Worm (Caenorhabditis elegans) whole organism, L4 larva: ENCODE measurements around the gene ZK1098.12.

ENCODE experiments used
- F44E2.7 ChIP-seq: fragments of 200-800 bp; sonication (Bioruptor generic); IDR thresholded peaks from 2 replicates; pipeline ENCODE4 v2.1.2; 2022; ENCODE audit warnings: missing genetic modification characterization, missing compliant biosample characterization
- Y75B8A.6 ChIP-seq: fragments of 200-800 bp; sonication (Bioruptor generic); IDR thresholded peaks from 2 replicates; pipeline ENCODE4 v1.3.6; 2022; ENCODE audit warnings: missing genetic modification reagents, missing genetic modification characterization, missing compliant biosample characterization
- ZK337.2 ChIP-seq: fragments of 200-800 bp; sonication (Bioruptor generic); IDR thresholded peaks from 2 replicates; pipeline ENCODE4 v1.3.6; 2022; ENCODE audit warnings: missing genetic modification reagents, missing genetic modification characterization, missing compliant biosample characterization
- aha-1 ChIP-seq: fragments of 150-350 bp; peaks from one replicate; lab custom pipeline; 2014; ENCODE audit warnings: missing biosample characterization, missing genetic modification characterization
- ceh-28 ChIP-seq: fragments of 150-350 bp; optimal IDR thresholded peaks from 2 replicates; lab custom pipeline; 2014; ENCODE audit warnings: missing biosample characterization, missing genetic modification reagents, missing genetic modification characterization
- ceh-32 ChIP-seq: sonication (generic microtip); optimal IDR thresholded peaks from 2 replicates; lab custom pipeline; 2016; ENCODE audit warnings: mild to moderate bottlenecking, missing genetic modification characterization, missing compliant biosample characterization; ENCODE audit not compliant: poor library complexity
- cey-2 ChIP-seq: sonication (generic microtip); optimal IDR thresholded peaks from 3 replicates; lab custom pipeline; 2017; ENCODE audit warnings: missing genetic modification characterization, mild to moderate bottlenecking, missing compliant biosample characterization, antibody characterized with exemption, borderline replicate concordance; ENCODE audit not compliant: insufficient read depth
- daf-16 ChIP-seq, 3 experiments: sonication (generic microtip); optimal IDR thresholded peaks; 2 replicates each; lab custom pipeline; 2016 to 2017; ENCODE audit warnings: missing genetic modification characterization in 3 of 3, missing genetic modification reagents in 3 of 3, mild to moderate bottlenecking in 2 of 3, missing compliant biosample characterization in 2 of 3, missing biosample characterization in 1 of 3, moderate library complexity in 1 of 3
- daf-8 ChIP-seq: fragments of 200-800 bp; sonication (Bioruptor generic); IDR thresholded peaks from 2 replicates; pipeline ENCODE4 v1.3.6; 2022; ENCODE audit warnings: missing genetic modification characterization, missing compliant biosample characterization
- dmd-6 ChIP-seq: fragments of 200-800 bp; sonication (Bioruptor generic); IDR thresholded peaks from 2 replicates; pipeline ENCODE4 v1.3.6; 2022; ENCODE audit warnings: missing genetic modification reagents, missing genetic modification characterization, missing compliant biosample characterization
- duxl-1 ChIP-seq: sonication (generic microtip); optimal IDR thresholded peaks from 2 replicates; lab custom pipeline; 2016; ENCODE audit warnings: mild to moderate bottlenecking, missing genetic modification characterization, moderate library complexity, missing compliant biosample characterization; ENCODE audit not compliant: poor library complexity
- dve-1 ChIP-seq: sonication (generic microtip); optimal IDR thresholded peaks from 2 replicates; lab custom pipeline; 2017; ENCODE audit warnings: antibody characterized with exemption, mild to moderate bottlenecking, missing genetic modification characterization, missing compliant biosample characterization; ENCODE audit not compliant: insufficient read depth
- egl-27 ChIP-seq: sonication (generic microtip); optimal IDR thresholded peaks from 3 replicates; lab custom pipeline; 2017; ENCODE audit warnings: missing biosample characterization, missing genetic modification reagents, missing genetic modification characterization
- hif-1 ChIP-seq, 2 experiments: sonication (generic microtip); optimal IDR thresholded peaks; 2 replicates each; lab custom pipeline; 2016 to 2017; ENCODE audit warnings: missing compliant biosample characterization in 2 of 2, missing genetic modification characterization in 2 of 2, missing genetic modification reagents in 2 of 2, missing genotype in 2 of 2, mild to moderate bottlenecking in 1 of 2
- hlh-11 ChIP-seq: fragments of 200-800 bp; sonication (Bioruptor generic); optimal IDR thresholded peaks from 2 replicates; lab custom pipeline; 2018; ENCODE audit warnings: mild to moderate bottlenecking, missing genetic modification characterization, missing compliant biosample characterization
- hlh-30 ChIP-seq: sonication (generic microtip); optimal IDR thresholded peaks from 2 replicates; lab custom pipeline; 2017; ENCODE audit warnings: antibody characterized with exemption, mild to moderate bottlenecking, missing genetic modification characterization, missing compliant biosample characterization; ENCODE audit not compliant: insufficient read depth
- lir-3 ChIP-seq: sonication (generic microtip); optimal IDR thresholded peaks from 2 replicates; lab custom pipeline; 2016; ENCODE audit warnings: mild to moderate bottlenecking, missing genetic modification characterization, missing compliant biosample characterization
- madf-5 ChIP-seq, 2 experiments: fragments of 200-800 bp; sonication (Bioruptor generic); IDR thresholded peaks; 2 replicates each; pipeline ENCODE4 v1.3.6; 2022; ENCODE audit warnings: missing compliant biosample characterization in 2 of 2, missing genetic modification characterization in 2 of 2
- mdt-29 ChIP-seq: fragments of 200-800 bp; sonication (Bioruptor generic); IDR thresholded peaks from 2 replicates; pipeline ENCODE4 v1.3.6; 2022; ENCODE audit warnings: missing genetic modification reagents, missing genetic modification characterization, missing compliant biosample characterization
- mep-1 ChIP-seq: fragments of 150-350 bp; sonication (generic microtip); optimal IDR thresholded peaks from 3 replicates; lab custom pipeline; 2014; ENCODE audit warnings: missing biosample characterization, missing genetic modification characterization
- mxl-3 ChIP-seq: fragments of 200-800 bp; sonication (Bioruptor generic); optimal IDR thresholded peaks from 2 replicates; lab custom pipeline; 2018; ENCODE audit warnings: mild to moderate bottlenecking, missing genetic modification characterization, missing compliant biosample characterization
- nhr-10 ChIP-seq: fragments of 150-350 bp; optimal IDR thresholded peaks from 2 replicates; lab custom pipeline; 2014; ENCODE audit warnings: missing biosample characterization, missing genetic modification characterization
- nhr-11 ChIP-seq: fragments of 150-350 bp; optimal IDR thresholded peaks from 2 replicates; lab custom pipeline; 2014; ENCODE audit warnings: missing biosample characterization, missing genetic modification characterization
- nhr-28 ChIP-seq: fragments of 150-350 bp; optimal IDR thresholded peaks from 2 replicates; lab custom pipeline; 2014; ENCODE audit warnings: missing biosample characterization, missing genetic modification characterization
- nhr-48 ChIP-seq: sonication (generic microtip); optimal IDR thresholded peaks from 2 replicates; lab custom pipeline; 2016; ENCODE audit warnings: mild to moderate bottlenecking, missing genetic modification characterization, missing compliant biosample characterization
- rbr-2 ChIP-seq: sonication (generic microtip); optimal IDR thresholded peaks from 2 replicates; lab custom pipeline; 2016; ENCODE audit warnings: missing genotype, missing genetic modification characterization, missing compliant biosample characterization
- sdz-12 ChIP-seq: fragments of 200-800 bp; sonication (Bioruptor generic); optimal IDR thresholded peaks from 2 replicates; lab custom pipeline; 2018; ENCODE audit warnings: mild to moderate bottlenecking, missing genetic modification characterization, missing compliant biosample characterization
- set-16 ChIP-seq: fragments of 200-800 bp; sonication (Bioruptor generic); IDR thresholded peaks from 2 replicates; pipeline ENCODE4 v1.3.6; 2022; ENCODE audit warnings: missing genetic modification reagents, missing genetic modification characterization, missing compliant biosample characterization
- skn-1 ChIP-seq: fragments of 150-350 bp; optimal IDR thresholded peaks from 2 replicates; lab custom pipeline; 2014; ENCODE audit warnings: missing biosample characterization, missing genetic modification characterization
- snpc-1.2 ChIP-seq: fragments of 200-800 bp; sonication (Bioruptor generic); IDR thresholded peaks from 2 replicates; pipeline ENCODE4 v1.3.6; 2022; ENCODE audit warnings: missing genetic modification reagents, missing genetic modification characterization, missing compliant biosample characterization
- snpc-4 ChIP-seq: fragments of 150-350 bp; optimal IDR thresholded peaks from 2 replicates; lab custom pipeline; 2014; ENCODE audit warnings: missing biosample characterization, missing genetic modification characterization
- tra-1 ChIP-seq: fragments of 200-800 bp; sonication (Bioruptor generic); IDR thresholded peaks from 2 replicates; pipeline ENCODE4 v1.3.6; 2022; ENCODE audit warnings: missing genetic modification reagents, missing genetic modification characterization, missing compliant biosample characterization
- unc-39 ChIP-seq: sonication (generic microtip); optimal IDR thresholded peaks from 2 replicates; lab custom pipeline; 2017; ENCODE audit warnings: missing biosample characterization, missing genetic modification characterization
- ztf-11 ChIP-seq: fragments of 150-350 bp; optimal IDR thresholded peaks from 2 replicates; lab custom pipeline; 2014; ENCODE audit warnings: missing biosample characterization, missing genetic modification characterization

Gene ZK1098.12

DNA sequence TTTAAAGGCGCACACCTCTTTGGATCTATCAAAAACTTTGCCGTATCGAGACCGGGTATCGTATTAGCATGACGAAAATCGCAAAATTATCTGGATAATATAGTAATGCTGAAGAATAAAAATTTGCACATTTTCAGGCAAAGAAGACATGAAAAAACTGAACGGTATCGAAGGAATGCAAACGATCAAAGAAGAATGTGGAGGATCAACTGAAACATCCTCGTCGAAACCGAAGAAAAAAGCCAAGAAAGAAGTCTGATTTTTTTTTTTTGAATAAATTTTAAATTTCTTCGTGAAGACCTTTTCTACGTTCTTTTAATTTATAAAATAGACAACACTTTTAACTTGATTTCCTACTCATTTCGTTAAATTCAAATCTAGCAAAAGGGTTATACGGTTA lies at the start of gene ZK1098.12:
TSS of gene ZK1098.12 (plus strand) at position 301 of the 400 bp plus-strand sequence.
- TF ChIP-seq snpc-4 (tag; lab: Kevin White, UChicago) (no peak), ZK337.2 (GFP tag; lab: Robert Waterston, UW) (no peak), sdz-12 (GFP tag; lab: Kevin White, UChicago) (no peak), ceh-32 (no peak), ceh-28 (tag; lab: Kevin White, UChicago) (no peak), daf-8 (GFP tag; lab: Robert Waterston, UW) (no peak), hif-1 (tag; optimal IDR thresholded peaks at IDR 0.05; lab: Kevin White, UChicago) (no peak), F44E2.7 (GFP tag; lab: Robert Waterston, UW) (no peak), mdt-29 (GFP tag; lab: Robert Waterston, UW) (no peak)
- TF ChIP-seq, all 104 proteins: peak for 0

DNA sequence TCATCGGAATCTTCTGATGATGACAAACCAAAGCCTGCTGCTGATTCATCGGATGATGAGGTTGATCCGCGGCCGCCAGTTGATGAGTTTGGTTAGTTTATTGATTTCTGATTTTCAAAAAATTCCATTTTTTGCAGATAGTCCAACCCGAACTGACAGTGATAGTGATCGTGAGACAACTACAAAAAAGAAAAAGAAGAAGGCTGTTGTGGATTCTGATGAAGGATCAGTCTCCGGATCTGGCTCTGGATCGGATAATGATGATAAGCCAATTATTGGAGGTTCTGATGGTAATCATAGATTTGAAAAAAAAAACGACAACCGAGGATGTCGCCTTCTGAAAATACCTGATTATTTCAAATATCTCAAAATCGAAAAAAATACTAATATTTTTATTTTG lies 48.8 kb upstream of the ZK1098.12 start:
- TF ChIP-seq duxl-1: no peak
- TF ChIP-seq aha-1 (tag; lab: Kevin White, UChicago): peak; percentile 64
- no peak for TF ChIP-seq hlh-11
- TF ChIP-seq, all 104 proteins: peak for 1

ce11 chrIII:9497412-9497811 lies 47.5 kb upstream of the ZK1098.12 start:
- TF ChIP-seq snpc-1.2 (GFP tag; lab: Robert Waterston, UW) (no peak), nhr-48 (tag; lab: Kevin White, UChicago) (no peak), lir-3 (tag; lab: Kevin White, UChicago) (no peak), madf-5 (GFP tag; IDR thresholded peaks at IDR 0.05; lab: Robert Waterston, UW) (no peak), nhr-10 (tag; lab: Kevin White, UChicago) (no peak), set-16 (GFP tag; lab: Robert Waterston, UW) (no peak), egl-27 (tag; lab: Kevin White, UChicago) (no peak), unc-39 (tag; lab: Kevin White, UChicago) (no peak), nhr-11 (tag; lab: Kevin White, UChicago) (no peak), rbr-2 (tag; lab: Kevin White, UChicago) (no peak), Y75B8A.6 (GFP tag; lab: Robert Waterston, UW) (no peak), dmd-6 (GFP tag; lab: Robert Waterston, UW) (no peak), daf-16 (GFP tag; optimal IDR thresholded peaks at IDR 0.05; lab: Kevin White, UChicago) (no peak), daf-16 (tag; optimal IDR thresholded peaks at IDR 0.05; lab: Kevin White, UChicago) (no peak), skn-1 (tag; lab: Kevin White, UChicago) (no peak), daf-8 (GFP tag; lab: Robert Waterston, UW) (no peak), ztf-11 (no peak)

ce11 chrIII:9500267-9500666 lies 44.7 kb upstream of the ZK1098.12 start, which contains the start of gene sod-4:
Gene sod-4, minus strand, starts transcription at chrIII:9500375.
- TF ChIP-seq nhr-11 (tag; lab: Kevin White, UChicago) (no peak), nhr-48 (tag; lab: Kevin White, UChicago) (no peak), dve-1 (tag; lab: Kevin White, UChicago) (peak; percentile 55), tra-1 (peak; percentile 51; the same call in 1 of the 2 replicates), mxl-3 (GFP tag; lab: Kevin White, UChicago) (peak; percentile 27), F44E2.7 (GFP tag; lab: Robert Waterston, UW) (no peak), hlh-30 (tag; lab: Kevin White, UChicago) (peak; percentile 86), mep-1 (tag; lab: Kevin White, UChicago) (peak; percentile 10), cey-2 (peak; percentile 36), nhr-28 (tag; lab: Kevin White, UChicago) (peak; percentile 56)
